Fruit fly (Drosophila melanogaster) whole organism: ENCODE results near the gene CG13917.

Source experiments
- pan ChIP-seq: fragments of >200 bp; optimal IDR thresholded peaks from 2 replicates; lab custom pipeline; 2017
- psq ChIP-seq: fragments of >200 bp; optimal IDR thresholded peaks from 2 replicates; lab custom pipeline; 2017

- TF ChIP-seq psq (lab: Kevin White, UChicago) = no peak
- no peak for TF ChIP-seq pan (lab: Kevin White, UChicago)
Observed at dm6 chr3L:1649363-1649762, 72.9 kb downstream of the CG13917 start.
